Worm (Caenorhabditis elegans) whole organism, L2 larva: ENCODE data around the gene C18H2.5.
A peak's percentile ranks its signal among the peaks of the same experiment; 100 is the strongest.

Experiments
- C34F6.9 ChIP-seq: fragments of 150-350 bp; optimal IDR thresholded peaks from 2 replicates; lab custom pipeline; 2014; ENCODE audit warnings: missing biosample characterization, missing genetic modification characterization
- F13H6.1 ChIP-seq: sonication (generic microtip); optimal IDR thresholded peaks from 2 replicates; lab custom pipeline; 2016; ENCODE audit warnings: missing genetic modification characterization, missing compliant biosample characterization
- R02D3.7 ChIP-seq: fragments of 150-350 bp; optimal IDR thresholded peaks from 2 replicates; lab custom pipeline; 2014; ENCODE audit warnings: missing biosample characterization, missing genetic modification characterization
- ZK546.5 ChIP-seq: sonication (generic microtip); optimal IDR thresholded peaks from 2 replicates; lab custom pipeline; 2017; ENCODE audit warnings: missing biosample characterization, missing genetic modification characterization
- alr-1 ChIP-seq: fragments of 150-350 bp; optimal IDR thresholded peaks from 2 replicates; lab custom pipeline; 2014; ENCODE audit warnings: missing biosample characterization, missing genetic modification characterization
- ama-1 ChIP-seq: fragments of 150-350 bp; optimal IDR thresholded peaks from 2 replicates; lab custom pipeline; 2018; ENCODE audit warnings: inconsistent platforms
- blmp-1 ChIP-seq: sonication (generic microtip); optimal IDR thresholded peaks from 2 replicates; lab custom pipeline; 2017; ENCODE audit warnings: missing genetic modification characterization, mild to moderate bottlenecking, missing compliant biosample characterization, antibody characterized with exemption, moderate library complexity; ENCODE audit not compliant: insufficient read depth
- ceh-16 ChIP-seq: fragments of 150-350 bp; optimal IDR thresholded peaks from 2 replicates; lab custom pipeline; 2014; ENCODE audit warnings: missing biosample characterization, missing genetic modification characterization
- ceh-82 ChIP-seq: fragments of 150-350 bp; optimal IDR thresholded peaks from 2 replicates; lab custom pipeline; 2014; ENCODE audit warnings: missing biosample characterization, missing genetic modification characterization
- crh-2 ChIP-seq: sonication (generic microtip); optimal IDR thresholded peaks from 2 replicates; lab custom pipeline; 2017; ENCODE audit warnings: missing biosample characterization, missing genetic modification characterization
- dmd-4 ChIP-seq: sonication (generic microtip); optimal IDR thresholded peaks from 2 replicates; lab custom pipeline; 2017; ENCODE audit warnings: missing biosample characterization, missing genetic modification characterization
- egl-27 ChIP-seq: sonication (generic microtip); optimal IDR thresholded peaks from 3 replicates; lab custom pipeline; 2017; ENCODE audit warnings: missing biosample characterization, missing genetic modification reagents, missing genetic modification characterization
- elt-1 ChIP-seq: fragments of 150-350 bp; optimal IDR thresholded peaks from 2 replicates; lab custom pipeline; 2014; ENCODE audit warnings: missing biosample characterization, missing genetic modification characterization
- elt-3 ChIP-seq: sonication (generic microtip); optimal IDR thresholded peaks from 2 replicates; lab custom pipeline; 2017; ENCODE audit warnings: missing biosample characterization, missing genetic modification characterization
- fos-1 ChIP-seq: fragments of 150-350 bp; optimal IDR thresholded peaks from 2 replicates; lab custom pipeline; 2014; ENCODE audit warnings: missing biosample characterization, missing genetic modification characterization
- gmeb-1 ChIP-seq: fragments of 150-350 bp; optimal IDR thresholded peaks from 2 replicates; lab custom pipeline; 2014; ENCODE audit warnings: missing biosample characterization, missing genetic modification characterization
- lin-11 ChIP-seq: fragments of 150-350 bp; sonication (generic microtip); optimal IDR thresholded peaks from 2 replicates; lab custom pipeline; 2014; ENCODE audit warnings: missing biosample characterization, missing genetic modification characterization, inconsistent platforms, mixed read lengths
- lin-13 ChIP-seq: fragments of 150-350 bp; optimal IDR thresholded peaks from 2 replicates; lab custom pipeline; 2014; ENCODE audit warnings: missing biosample characterization, missing genetic modification reagents, missing genetic modification characterization
- lin-39 ChIP-seq: fragments of 150-350 bp; optimal IDR thresholded peaks from 2 replicates; lab custom pipeline; 2014; ENCODE audit warnings: missing biosample characterization, missing genetic modification reagents, missing genetic modification characterization
- lsy-2 ChIP-seq, 2 experiments: fragments of 150-350 bp in 1 of 2; sonication (generic microtip) in 1 of 2; optimal IDR thresholded peaks; 2 replicates each; lab custom pipeline; 2014 to 2017; ENCODE audit warnings: missing biosample characterization in 2 of 2, missing genetic modification characterization in 2 of 2
- mab-5 ChIP-seq: fragments of 150-350 bp; optimal IDR thresholded peaks from 2 replicates; lab custom pipeline; 2014; ENCODE audit warnings: missing biosample characterization, missing genetic modification characterization
- mbf-1 ChIP-seq: sonication (generic microtip); optimal IDR thresholded peaks from 2 replicates; lab custom pipeline; 2017; ENCODE audit warnings: missing biosample characterization, missing genetic modification characterization
- mdl-1 ChIP-seq, 2 experiments: fragments of 150-350 bp in 1 of 2; sonication (generic microtip) in 1 of 2; optimal IDR thresholded peaks; 2 replicates each; lab custom pipeline; 2017; ENCODE audit warnings: missing biosample characterization in 2 of 2, missing genetic modification characterization in 2 of 2
- nhr-10 ChIP-seq: sonication (generic microtip); optimal IDR thresholded peaks from 2 replicates; lab custom pipeline; 2017; ENCODE audit warnings: missing biosample characterization, missing genetic modification characterization
- nhr-11 ChIP-seq: fragments of 150-350 bp; optimal IDR thresholded peaks from 2 replicates; lab custom pipeline; 2014; ENCODE audit warnings: missing biosample characterization, missing genetic modification characterization
- nhr-12 ChIP-seq: fragments of 150-350 bp; optimal IDR thresholded peaks from 2 replicates; lab custom pipeline; 2014; ENCODE audit warnings: missing biosample characterization, missing genetic modification characterization
- nhr-129 ChIP-seq: fragments of 150-350 bp; optimal IDR thresholded peaks from 2 replicates; lab custom pipeline; 2014; ENCODE audit warnings: missing biosample characterization, missing genetic modification characterization
- nhr-21 ChIP-seq: fragments of 150-350 bp; optimal IDR thresholded peaks from 2 replicates; lab custom pipeline; 2014; ENCODE audit warnings: missing biosample characterization, missing genetic modification characterization
- nhr-23 ChIP-seq: fragments of 150-350 bp; optimal IDR thresholded peaks from 2 replicates; lab custom pipeline; 2014; ENCODE audit warnings: missing biosample characterization, missing genetic modification reagents, missing genetic modification characterization
- nhr-237 ChIP-seq: fragments of 150-350 bp; optimal IDR thresholded peaks from 2 replicates; lab custom pipeline; 2014; ENCODE audit warnings: missing biosample characterization, missing genetic modification characterization
- nhr-25 ChIP-seq: fragments of 150-350 bp; sonication (generic microtip); optimal IDR thresholded peaks from 3 replicates; lab custom pipeline; 2014; ENCODE audit warnings: missing biosample characterization, missing genetic modification characterization
- nhr-6 ChIP-seq: fragments of 150-350 bp; optimal IDR thresholded peaks from 2 replicates; lab custom pipeline; 2014; ENCODE audit warnings: missing biosample characterization, missing genetic modification characterization
- nhr-77 ChIP-seq: fragments of 150-350 bp; optimal IDR thresholded peaks from 2 replicates; lab custom pipeline; 2014; ENCODE audit warnings: missing biosample characterization, missing genetic modification characterization
- peb-1 ChIP-seq: fragments of 150-350 bp; optimal IDR thresholded peaks from 2 replicates; lab custom pipeline; 2014; ENCODE audit warnings: missing biosample characterization, missing genetic modification characterization
- skn-1 ChIP-seq: sonication (generic microtip); optimal IDR thresholded peaks from 2 replicates; lab custom pipeline; 2017; ENCODE audit warnings: missing biosample characterization, missing genetic modification characterization
- sma-3 ChIP-seq: sonication (generic microtip); optimal IDR thresholded peaks from 2 replicates; lab custom pipeline; 2016; ENCODE audit warnings: missing genetic modification reagents, missing genetic modification characterization, missing compliant biosample characterization
- sma-9 ChIP-seq, 2 experiments: fragments of 150-350 bp in 1 of 2; sonication (generic microtip) in 1 of 2; optimal IDR thresholded peaks; 2 replicates each; lab custom pipeline; 2014 to 2016; ENCODE audit warnings: missing genetic modification characterization in 2 of 2, mild to moderate bottlenecking in 1 of 2, missing biosample characterization in 1 of 2, missing compliant biosample characterization in 1 of 2, missing genetic modification reagents in 1 of 2, moderate library complexity in 1 of 2
- snpc-4 ChIP-seq: fragments of 150-350 bp; optimal IDR thresholded peaks from 2 replicates; lab custom pipeline; 2014; ENCODE audit warnings: missing biosample characterization, missing genetic modification characterization
- unc-39 ChIP-seq: fragments of 150-350 bp; optimal IDR thresholded peaks from 2 replicates; lab custom pipeline; 2014; ENCODE audit warnings: missing biosample characterization, missing genetic modification characterization
- unc-55 ChIP-seq: fragments of 150-350 bp; sonication (generic microtip); optimal IDR thresholded peaks from 3 replicates; lab custom pipeline; 2014; ENCODE audit warnings: missing biosample characterization, missing genetic modification reagents, missing genetic modification characterization
- unc-62 ChIP-seq: fragments of 150-350 bp; optimal IDR thresholded peaks from 2 replicates; lab custom pipeline; 2014; ENCODE audit warnings: missing biosample characterization, missing genetic modification reagents, missing genetic modification characterization
- zag-1 ChIP-seq: fragments of 150-350 bp; optimal IDR thresholded peaks from 2 replicates; lab custom pipeline; 2014; ENCODE audit warnings: missing biosample characterization, missing genetic modification characterization
- ztf-1 ChIP-seq: fragments of 200-800 bp; sonication (Bioruptor generic); conservative IDR thresholded peaks from 2 replicates; pipeline ENCODE4 v1.3.6; 2022; ENCODE audit warnings: missing genetic modification characterization, missing compliant biosample characterization
- ztf-11 ChIP-seq: sonication (generic microtip); optimal IDR thresholded peaks from 2 replicates; lab custom pipeline; 2017; ENCODE audit warnings: missing biosample characterization, missing genetic modification characterization

The C18H2.5 gene

ce11 chrIII:7716550-7716949, 22.4 kb upstream of the C18H2.5 start:
- TF ChIP-seq F13H6.1 (tag; lab: Kevin White, UChicago) (no peak), alr-1 (tag; lab: Kevin White, UChicago) (no peak), nhr-25 (tag; lab: Kevin White, UChicago) (no peak), egl-27 (tag; lab: Kevin White, UChicago) (no peak), R02D3.7 (no peak), blmp-1 (tag; lab: Kevin White, UChicago) (no peak), unc-39 (no peak), skn-1 (no peak), sma-9 (GFP tag; optimal IDR thresholded peaks at IDR 0.05; lab: Kevin White, UChicago) (no peak), sma-9 (tag; optimal IDR thresholded peaks at IDR 0.05; lab: Kevin White, UChicago) (no peak), lin-39 (tag; lab: Kevin White, UChicago) (no peak), dmd-4 (tag; lab: Kevin White, UChicago) (no peak), nhr-10 (tag; lab: Kevin White, UChicago) (no peak), nhr-12 (tag; lab: Kevin White, UChicago) (no peak), ceh-16 (tag; lab: Kevin White, UChicago) (no peak), nhr-11 (tag; lab: Kevin White, UChicago) (no peak), mab-5 (tag; lab: Kevin White, UChicago) (no peak), nhr-237 (tag; lab: Kevin White, UChicago) (no peak), snpc-4 (tag; lab: Kevin White, UChicago) (no peak)
- TF ChIP-seq, all 48 proteins: peak for 0

- TF ChIP-seq lsy-2 (tag; optimal IDR thresholded peaks at IDR 0.05; lab: Kevin White, UChicago) (peak in 1 of 2 experiments; percentile 37), unc-55 (GFP tag; lab: Kevin White, UChicago) (peak; percentile 47), nhr-10 (tag; lab: Kevin White, UChicago) (no peak), lin-13 (peak; percentile 69), nhr-129 (tag; lab: Kevin White, UChicago) (no peak), lin-39 (tag; lab: Kevin White, UChicago) (no peak)
Measured at ce11 chrIII:7711908-7712359, 17.8 kb upstream of the C18H2.5 start, which contains the start of gene C03B8.3. C03B8.3 (plus strand) TSS chrIII:7712309.

DNA sequence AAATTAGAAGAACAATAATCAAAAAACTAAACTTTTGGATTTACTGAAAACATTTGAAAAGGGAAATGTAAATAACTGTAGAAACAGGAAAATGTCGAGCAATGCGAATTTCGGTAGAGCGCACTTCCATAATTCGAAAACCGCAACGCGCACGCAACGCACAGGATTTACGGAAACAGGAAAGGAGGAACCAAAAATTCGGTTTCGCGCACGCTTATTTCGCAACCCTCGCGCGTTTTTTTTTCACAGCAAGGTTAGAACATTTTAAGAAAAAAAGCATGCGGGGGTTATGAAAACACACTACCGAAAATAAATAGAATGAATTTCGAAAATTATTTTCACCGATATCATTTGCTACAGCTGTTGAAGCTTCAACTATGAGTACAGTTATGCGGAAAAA, 17.3 kb upstream of the C18H2.5 start:
- TF ChIP-seq skn-1, result no peak
- no peak for TF ChIP-seq lsy-2 (tag; optimal IDR thresholded peaks at IDR 0.05; lab: Kevin White, UChicago)
- TF ChIP-seq ztf-11 (tag; lab: Kevin White, UChicago), result no peak
- TF ChIP-seq fos-1 (tag; lab: Kevin White, UChicago), result no peak
- peak; percentile 14 for TF ChIP-seq unc-55 (GFP tag; lab: Kevin White, UChicago)

DNA sequence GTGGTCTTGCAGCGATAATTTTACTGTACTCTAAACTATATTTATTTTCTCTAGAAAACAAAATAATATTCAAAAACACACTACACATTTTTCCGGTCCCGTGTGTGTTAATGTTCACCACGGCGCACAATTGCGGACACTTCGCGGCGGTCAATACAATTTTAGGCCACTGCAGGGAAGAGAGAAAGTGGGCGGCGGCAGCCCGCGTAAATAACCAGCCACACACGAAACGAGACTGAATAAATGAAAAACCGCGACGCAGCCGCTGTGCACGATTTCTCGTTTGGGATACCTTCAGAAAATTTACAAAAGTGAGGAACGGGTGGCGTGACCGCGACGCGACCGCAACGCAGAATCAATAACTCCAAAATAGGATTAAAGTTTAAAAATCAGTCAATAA, 16.8 kb upstream of the C18H2.5 start:
- TF ChIP-seq F13H6.1 (tag; lab: Kevin White, UChicago) (peak; percentile 36), blmp-1 (tag; lab: Kevin White, UChicago) (no peak), unc-55 (GFP tag; lab: Kevin White, UChicago) (peak; percentile 38), sma-3 (GFP tag; lab: Kevin White, UChicago) (no peak), peb-1 (tag; lab: Kevin White, UChicago) (no peak), ama-1 (lab: Kevin White, UChicago) (no peak), elt-3 (tag; lab: Kevin White, UChicago) (no peak), fos-1 (tag; lab: Kevin White, UChicago) (no peak), nhr-10 (tag; lab: Kevin White, UChicago) (peak; percentile 1), C34F6.9 (peak; percentile 61), nhr-129 (tag; lab: Kevin White, UChicago) (peak; percentile 37), ceh-16 (tag; lab: Kevin White, UChicago) (no peak), ceh-82 (tag; lab: Kevin White, UChicago) (no peak), lin-11 (tag; lab: Kevin White, UChicago) (peak; percentile 41), mdl-1 (tag; optimal IDR thresholded peaks at IDR 0.05; lab: Kevin White, UChicago) (no peak), dmd-4 (tag; lab: Kevin White, UChicago) (no peak), lin-13 (peak; percentile 95), ZK546.5 (tag; lab: Kevin White, UChicago) (no peak), nhr-21 (tag; lab: Kevin White, UChicago) (no peak), nhr-12 (tag; lab: Kevin White, UChicago) (no peak), alr-1 (tag; lab: Kevin White, UChicago) (no peak), unc-39 (no peak), R02D3.7 (no peak), crh-2 (tag; lab: Kevin White, UChicago) (peak; percentile 41), mbf-1 (tag; lab: Kevin White, UChicago) (no peak), egl-27 (tag; lab: Kevin White, UChicago) (no peak), nhr-237 (tag; lab: Kevin White, UChicago) (no peak), zag-1 (tag; lab: Kevin White, UChicago) (no peak), lsy-2 (tag; optimal IDR thresholded peaks at IDR 0.05; lab: Kevin White, UChicago) (peak in 1 of 2 experiments; percentile 63), gmeb-1 (tag; lab: Kevin White, UChicago) (no peak), nhr-77 (tag; lab: Kevin White, UChicago) (no peak), elt-1 (tag; lab: Kevin White, UChicago) (no peak), ztf-11 (tag; lab: Kevin White, UChicago) (no peak), nhr-25 (tag; lab: Kevin White, UChicago) (no peak), skn-1 (no peak), nhr-23 (tag; lab: Kevin White, UChicago) (no peak), snpc-4 (tag; lab: Kevin White, UChicago) (no peak), nhr-6 (no peak), unc-62 (no peak), ztf-1 (GFP tag; lab: Robert Waterston, UW) (no peak)
